Worm (Caenorhabditis elegans) whole organism, young adult: Measurements from ENCODE around the gene Y73B6BL.31.
A peak's percentile ranks its signal among the peaks of the same experiment; 100 is the strongest.

Experiments used
- B0019.2 ChIP-seq: fragments of 200-800 bp; sonication (Bioruptor generic); conservative IDR thresholded peaks from 2 replicates; pipeline ENCODE4 v1.3.6; 2022; ENCODE audit warnings: missing genetic modification reagents, missing genetic modification characterization, missing compliant biosample characterization
- B0336.3 ChIP-seq: fragments of 200-800 bp; sonication (Bioruptor generic); IDR thresholded peaks from 2 replicates; pipeline ENCODE4 v1.3.6; 2022; ENCODE audit warnings: missing genetic modification characterization, missing compliant biosample characterization
- C17E4.6 ChIP-seq: fragments of 200-800 bp; sonication (Bioruptor generic); IDR thresholded peaks from 2 replicates; pipeline ENCODE4 v1.3.6; 2022; ENCODE audit warnings: missing genetic modification reagents, missing genetic modification characterization, missing compliant biosample characterization
- D2030.7 ChIP-seq: fragments of 200-800 bp; sonication (Bioruptor generic); IDR thresholded peaks from 2 replicates; pipeline ENCODE4 v1.3.6; 2022; ENCODE audit warnings: missing genetic modification reagents, missing genetic modification characterization, missing compliant biosample characterization
- F23B12.7 ChIP-seq: sonication (generic microtip); optimal IDR thresholded peaks from 2 replicates; lab custom pipeline; 2017; ENCODE audit warnings: missing genetic modification characterization, mild to moderate bottlenecking, missing compliant biosample characterization, antibody characterized with exemption, moderate library complexity; ENCODE audit not compliant: insufficient read depth
- F33H1.4 ChIP-seq: fragments of 200-800 bp; sonication (Bioruptor generic); IDR thresholded peaks from 2 replicates; pipeline ENCODE4 v1.3.6; 2022; ENCODE audit warnings: missing genetic modification reagents, missing genetic modification characterization, missing compliant biosample characterization
- F49E8.2 ChIP-seq: sonication (generic microtip); optimal IDR thresholded peaks from 3 replicates; lab custom pipeline; 2017; ENCODE audit warnings: missing genetic modification characterization, mild to moderate bottlenecking, missing compliant biosample characterization, antibody characterized with exemption, moderate library complexity; ENCODE audit not compliant: insufficient read depth
- F52B5.7 ChIP-seq: sonication (generic microtip); optimal IDR thresholded peaks from 2 replicates; lab custom pipeline; 2016; ENCODE audit warnings: mild to moderate bottlenecking, missing genetic modification characterization, missing compliant biosample characterization
- K11D2.4 ChIP-seq: fragments of 200-800 bp; sonication (Bioruptor generic); IDR thresholded peaks from 2 replicates; pipeline ENCODE4 v1.3.6; 2022; ENCODE audit warnings: missing genetic modification reagents, missing genetic modification characterization, missing compliant biosample characterization
- K12H6.12 ChIP-seq: fragments of 200-800 bp; sonication (Bioruptor generic); optimal IDR thresholded peaks from 2 replicates; lab custom pipeline; 2018; ENCODE audit warnings: mild to moderate bottlenecking, missing genetic modification characterization, missing compliant biosample characterization
- T26A5.8 ChIP-seq: sonication (generic microtip); optimal IDR thresholded peaks from 2 replicates; lab custom pipeline; 2016; ENCODE audit warnings: missing genetic modification characterization, missing compliant biosample characterization
- Y56A3A.18 ChIP-seq: fragments of 200-800 bp; sonication (Bioruptor generic); IDR thresholded peaks from 2 replicates; pipeline ENCODE4 v1.3.6; 2022; ENCODE audit warnings: missing genetic modification reagents, missing genetic modification characterization, missing compliant biosample characterization
- Y67H2A.10 ChIP-seq: fragments of 200-800 bp; sonication (Bioruptor generic); conservative IDR thresholded peaks from 2 replicates; pipeline ENCODE4 v1.3.6; 2022; ENCODE audit warnings: missing genetic modification reagents, missing genetic modification characterization, missing compliant biosample characterization
- ama-1 ChIP-seq, 3 experiments: fragments of 150-350 bp in 1 of 3; sonication (generic microtip) in 2 of 3; optimal IDR thresholded peaks; 2 replicates each; lab custom pipeline; 2014 to 2018; ENCODE audit warnings: missing biosample characterization in 2 of 3, missing genetic modification characterization in 2 of 3, missing genetic modification reagents in 2 of 3
- aptf-3 ChIP-seq: fragments of 200-800 bp; sonication (Bioruptor generic); IDR thresholded peaks from 2 replicates; pipeline ENCODE4 v1.3.6; 2022; ENCODE audit warnings: missing genetic modification characterization, missing compliant biosample characterization
- attf-5 ChIP-seq: fragments of 200-800 bp; sonication (Bioruptor generic); optimal IDR thresholded peaks from 2 replicates; lab custom pipeline; 2018; ENCODE audit warnings: mild to moderate bottlenecking, missing genetic modification characterization, missing compliant biosample characterization
- attf-6 ChIP-seq: fragments of 200-800 bp; sonication (Bioruptor generic); IDR thresholded peaks from 2 replicates; pipeline ENCODE4 v1.3.6; 2022; ENCODE audit warnings: missing genetic modification reagents, missing genetic modification characterization, missing compliant biosample characterization
- bed-2 ChIP-seq: fragments of 200-800 bp; sonication (Bioruptor generic); IDR thresholded peaks from 2 replicates; pipeline ENCODE4 v1.3.6; 2022; ENCODE audit warnings: missing genetic modification reagents, missing genetic modification characterization, missing compliant biosample characterization
- cebp-1 ChIP-seq, 2 experiments: fragments of 200-800 bp in 1 of 2; sonication (Bioruptor generic) in 1 of 2; sonication (generic microtip) in 1 of 2; IDR thresholded peaks in 1 of 2; optimal IDR thresholded peaks in 1 of 2; 2 replicates each; pipeline versions ENCODE4 v1.3.6 to Lab custom; 2017 to 2022; ENCODE audit warnings: missing compliant biosample characterization in 2 of 2, missing genetic modification characterization in 2 of 2, mild to moderate bottlenecking in 1 of 2, missing genetic modification reagents in 1 of 2, moderate library complexity in 1 of 2
- ceh-100 ChIP-seq: fragments of 200-800 bp; sonication (Bioruptor generic); IDR thresholded peaks from 2 replicates; pipeline ENCODE4 v1.3.6; 2022; ENCODE audit warnings: missing genetic modification reagents, missing genetic modification characterization, missing compliant biosample characterization
- ceh-79 ChIP-seq: sonication (generic microtip); optimal IDR thresholded peaks from 2 replicates; lab custom pipeline; 2017; ENCODE audit warnings: mild to moderate bottlenecking, missing genetic modification characterization, missing compliant biosample characterization
- ceh-91 ChIP-seq: fragments of 200-800 bp; sonication (Bioruptor generic); IDR thresholded peaks from 2 replicates; pipeline ENCODE4 v1.3.6; 2022; ENCODE audit warnings: missing genetic modification reagents, missing genetic modification characterization, missing compliant biosample characterization
- chd-7 ChIP-seq: sonication (generic microtip); optimal IDR thresholded peaks from 2 replicates; lab custom pipeline; 2016; ENCODE audit warnings: mild to moderate bottlenecking, missing genetic modification characterization, moderate library complexity, missing compliant biosample characterization
- dpff-1 ChIP-seq: sonication (generic microtip); optimal IDR thresholded peaks from 2 replicates; lab custom pipeline; 2017; ENCODE audit warnings: mild to moderate bottlenecking, missing genetic modification characterization, missing compliant biosample characterization
- egl-18 ChIP-seq: fragments of 200-800 bp; sonication (Bioruptor generic); IDR thresholded peaks from 2 replicates; pipeline ENCODE4 v1.3.6; 2022; ENCODE audit warnings: missing genetic modification reagents, missing genetic modification characterization, missing compliant biosample characterization
- egrh-3 ChIP-seq: fragments of 200-800 bp; sonication (Bioruptor generic); IDR thresholded peaks from 2 replicates; pipeline ENCODE4 v1.3.6; 2022; ENCODE audit warnings: missing genetic modification reagents, missing genetic modification characterization, missing compliant biosample characterization
- ekl-4 ChIP-seq: fragments of 200-800 bp; sonication (Bioruptor generic); IDR thresholded peaks from 2 replicates; pipeline ENCODE4 v1.3.6; 2022; ENCODE audit warnings: missing genetic modification reagents, missing genetic modification characterization, missing compliant biosample characterization
- ets-4 ChIP-seq: fragments of 200-800 bp; sonication (Bioruptor generic); optimal IDR thresholded peaks from 2 replicates; lab custom pipeline; 2018; ENCODE audit warnings: mild to moderate bottlenecking, missing genetic modification characterization, missing compliant biosample characterization
- gei-17 ChIP-seq: fragments of 200-800 bp; sonication (Bioruptor generic); optimal IDR thresholded peaks from 2 replicates; lab custom pipeline; 2018; ENCODE audit warnings: mild to moderate bottlenecking, missing genetic modification characterization, missing compliant biosample characterization
- him-1 ChIP-seq: sonication (generic microtip); optimal IDR thresholded peaks from 2 replicates; lab custom pipeline; 2016; ENCODE audit warnings: missing genotype, missing genetic modification reagents, missing genetic modification characterization, missing compliant biosample characterization
- hlh-12 ChIP-seq: sonication (generic microtip); optimal IDR thresholded peaks from 2 replicates; lab custom pipeline; 2016; ENCODE audit warnings: missing genetic modification characterization, missing compliant biosample characterization
- lag-1 ChIP-seq: fragments of 200-800 bp; sonication (Bioruptor generic); IDR thresholded peaks from 2 replicates; pipeline ENCODE4 v1.3.6; 2022; ENCODE audit warnings: missing genetic modification reagents, missing genetic modification characterization, missing compliant biosample characterization
- let-526 ChIP-seq: fragments of 200-800 bp; sonication (Bioruptor generic); IDR thresholded peaks from 2 replicates; pipeline ENCODE4 v1.3.6; 2022; ENCODE audit warnings: missing genetic modification reagents, missing genetic modification characterization, missing compliant biosample characterization
- lin-26 ChIP-seq: fragments of 200-800 bp; sonication (Bioruptor generic); IDR thresholded peaks from 2 replicates; pipeline ENCODE4 v1.3.6; 2022; ENCODE audit warnings: missing genetic modification reagents, missing genetic modification characterization, missing compliant biosample characterization
- lin-35 ChIP-seq, 3 experiments: fragments of 150-350 bp in 2 of 3; sonication (generic microtip) in 1 of 3; optimal IDR thresholded peaks; 2 replicates each; lab custom pipeline; 2014 to 2018; ENCODE audit warnings: missing biosample characterization in 3 of 3, missing genetic modification characterization in 3 of 3, missing genetic modification reagents in 3 of 3
- lin-54 ChIP-seq: fragments of 200-800 bp; sonication (Bioruptor generic); optimal IDR thresholded peaks from 2 replicates; lab custom pipeline; 2018; ENCODE audit warnings: mild to moderate bottlenecking, missing genetic modification characterization, missing compliant biosample characterization
- nfya-2 ChIP-seq: fragments of 200-800 bp; sonication (Bioruptor generic); IDR thresholded peaks from 2 replicates; pipeline ENCODE4 v1.3.6; 2022; ENCODE audit warnings: missing genetic modification reagents, missing genetic modification characterization, missing compliant biosample characterization
- nhr-120 ChIP-seq: fragments of 200-800 bp; sonication (Bioruptor generic); IDR thresholded peaks from 2 replicates; pipeline ENCODE4 v1.3.6; 2022; ENCODE audit warnings: missing genetic modification characterization, missing compliant biosample characterization
- nhr-179 ChIP-seq: sonication (generic microtip); optimal IDR thresholded peaks from 2 replicates; lab custom pipeline; 2016; ENCODE audit warnings: mild to moderate bottlenecking, missing genetic modification characterization, missing compliant biosample characterization
- nhr-27 ChIP-seq: fragments of 200-800 bp; sonication (Bioruptor generic); optimal IDR thresholded peaks from 2 replicates; lab custom pipeline; 2018; ENCODE audit warnings: mild to moderate bottlenecking, missing genetic modification characterization, moderate library complexity, missing compliant biosample characterization
- nhr-80 ChIP-seq: sonication (generic microtip); optimal IDR thresholded peaks from 2 replicates; lab custom pipeline; 2016; ENCODE audit warnings: missing genetic modification characterization, missing compliant biosample characterization
- rcor-1 ChIP-seq: fragments of 200-800 bp; sonication (Bioruptor generic); IDR thresholded peaks from 2 replicates; pipeline ENCODE4 v1.3.6; 2022; ENCODE audit warnings: missing genetic modification reagents, missing genetic modification characterization, missing compliant biosample characterization
- sdz-38 ChIP-seq: sonication (generic microtip); optimal IDR thresholded peaks from 2 replicates; lab custom pipeline; 2016; ENCODE audit warnings: missing genotype, missing genetic modification characterization, missing compliant biosample characterization
- snpc-4 ChIP-seq, 5 experiments: fragments of 150-350 bp in 1 of 5; sonication (generic microtip) in 4 of 5; optimal IDR thresholded peaks; 2 replicates each; lab custom pipeline; 2014 to 2018; ENCODE audit warnings: missing genetic modification characterization in 5 of 5, missing biosample characterization in 3 of 5, antibody characterized with exemption in 2 of 5, mild to moderate bottlenecking in 2 of 5, missing compliant biosample characterization in 2 of 5, missing genotype in 2 of 5, moderate library complexity in 2 of 5, missing genetic modification reagents in 1 of 5
- somi-1 ChIP-seq: fragments of 200-800 bp; sonication (Bioruptor generic); optimal IDR thresholded peaks from 2 replicates; lab custom pipeline; 2018; ENCODE audit warnings: mild to moderate bottlenecking, missing genetic modification characterization, missing compliant biosample characterization
- zfh-2 ChIP-seq: fragments of 200-800 bp; sonication (Bioruptor generic); conservative IDR thresholded peaks from 2 replicates; pipeline ENCODE4 v1.3.6; 2022; ENCODE audit warnings: missing genetic modification reagents, missing genetic modification characterization, missing compliant biosample characterization
- zim-3 ChIP-seq: sonication (generic microtip); optimal IDR thresholded peaks from 2 replicates; lab custom pipeline; 2017; ENCODE audit warnings: mild to moderate bottlenecking, missing genetic modification characterization, moderate library complexity, missing compliant biosample characterization

The Y73B6BL.31 gene

DNA sequence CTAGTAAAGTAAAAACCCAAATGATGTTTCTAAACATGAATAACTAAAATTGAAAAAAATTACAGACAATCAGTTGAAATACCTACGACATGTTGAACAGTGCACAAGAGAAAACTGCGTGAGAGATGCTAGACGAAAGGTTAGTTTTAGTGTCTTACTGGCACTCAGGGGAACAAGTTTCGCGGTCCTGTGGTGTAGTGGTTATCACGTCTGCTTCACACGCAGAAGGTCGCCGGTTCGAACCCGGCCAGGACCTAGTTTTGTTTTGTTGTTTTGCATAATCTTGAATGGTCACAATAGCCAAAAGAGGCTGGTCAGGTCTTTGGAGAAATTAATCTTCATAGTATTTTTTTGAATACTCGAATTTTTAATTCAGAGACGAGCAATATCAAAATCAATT lies 39.3 kb downstream of the Y73B6BL.31 start:
- TF ChIP-seq egrh-3 (0 out of 2 replicates have a peak, but pooled peaks have one; percentile 5), sdz-38 (no peak), nhr-27 (tag; lab: Kevin White, UChicago) (no peak), ceh-79 (peak; percentile 57), zim-3 (tag; lab: Kevin White, UChicago) (peak; percentile 73), C17E4.6 (no peak), him-1 (tag; lab: Kevin White, UChicago) (peak; percentile 86), attf-6 (GFP tag; lab: Robert Waterston, UW) (peak; percentile 80), B0336.3 (peak; percentile 57), attf-5 (GFP tag; lab: Kevin White, UChicago) (peak; percentile 61), F52B5.7 (tag; lab: Kevin White, UChicago) (no peak), nhr-179 (tag; lab: Kevin White, UChicago) (no peak), rcor-1 (GFP tag; lab: Robert Waterston, UW) (peak; percentile 52), hlh-12 (peak; percentile 26), bed-2 (GFP tag; lab: Robert Waterston, UW) (no peak), lag-1 (no peak), nfya-2 (GFP tag; lab: Robert Waterston, UW) (no peak), cebp-1 (GFP tag; IDR thresholded peaks at IDR 0.05; lab: Robert Waterston, UW) (no peak), cebp-1 (tag; optimal IDR thresholded peaks at IDR 0.05; lab: Kevin White, UChicago) (peak; percentile 64), ceh-91 (no peak), let-526 (GFP tag; lab: Robert Waterston, UW) (peak; percentile 72; the same call in 1 of the 2 replicates), aptf-3 (no peak), ceh-100 (GFP tag; lab: Robert Waterston, UW) (0 out of 2 replicates have a peak, but pooled peaks have one; percentile 31), gei-17 (GFP tag; lab: Kevin White, UChicago) (no peak), F23B12.7 (tag; lab: Kevin White, UChicago) (peak; percentile 67), zfh-2 (no peak), Y67H2A.10 (GFP tag; lab: Robert Waterston, UW) (no peak; the same call in 1 of the 2 replicates), F49E8.2 (tag; lab: Kevin White, UChicago) (peak; percentile 54), chd-7 (tag; lab: Kevin White, UChicago) (no peak), nhr-120 (GFP tag; lab: Robert Waterston, UW) (no peak), dpff-1 (tag; lab: Kevin White, UChicago) (no peak), T26A5.8 (no peak), K11D2.4 (0 out of 2 replicates have a peak, but pooled peaks have one; percentile 62), ets-4 (no peak), ama-1 (optimal IDR thresholded peaks at IDR 0.05; lab: Kevin White, UChicago) (no peak), ama-1 (GFP tag; optimal IDR thresholded peaks at IDR 0.05; lab: Kevin White, UChicago) (peak in 1 of 2 experiments; percentile 51), K12H6.12 (peak; percentile 37), B0019.2 (GFP tag; lab: Robert Waterston, UW) (no peak), egl-18 (GFP tag; lab: Robert Waterston, UW) (no peak), Y56A3A.18 (GFP tag; lab: Robert Waterston, UW) (peak; percentile 63), lin-54 (GFP tag; lab: Kevin White, UChicago) (peak; percentile 60), lin-26 (GFP tag; lab: Robert Waterston, UW) (peak; percentile 94), D2030.7 (GFP tag; lab: Robert Waterston, UW) (no peak), snpc-4 (GFP tag; optimal IDR thresholded peaks at IDR 0.05; lab: Kevin White, UChicago) (peak; percentile 82), snpc-4 (tag; optimal IDR thresholded peaks at IDR 0.05; lab: Kevin White, UChicago) (peak; percentile 29 to 95 (median 94)), ekl-4 (GFP tag; lab: Robert Waterston, UW) (no peak; the same call in 1 of the 2 replicates), lin-35 (GFP tag; optimal IDR thresholded peaks at IDR 0.05; lab: Kevin White, UChicago) (peak in 1 of 3 experiments; percentile 10), somi-1 (peak; percentile 49), nhr-80 (peak; percentile 35), F33H1.4 (GFP tag; lab: Robert Waterston, UW) (0 out of 2 replicates have a peak, but pooled peaks have one; percentile 16)
